Worm (Caenorhabditis elegans) whole organism, young adult: ENCODE results near the gene hsp-12.2.

Experiments used
- B0261.1 ChIP-seq: sonication (generic microtip); optimal IDR thresholded peaks from 2 replicates; lab custom pipeline; 2016; ENCODE audit warnings: mild to moderate bottlenecking, missing genetic modification characterization, moderate library complexity, missing compliant biosample characterization
- D2030.7 ChIP-seq: fragments of 200-800 bp; sonication (Bioruptor generic); IDR thresholded peaks from 2 replicates; pipeline ENCODE4 v1.3.6; 2022; ENCODE audit warnings: missing genetic modification reagents, missing genetic modification characterization, missing compliant biosample characterization
- F22D6.2 ChIP-seq: sonication (generic microtip); optimal IDR thresholded peaks from 2 replicates; lab custom pipeline; 2016; ENCODE audit warnings: mild to moderate bottlenecking, missing genetic modification characterization, missing compliant biosample characterization
- F39B2.1 ChIP-seq: fragments of 200-800 bp; sonication (Bioruptor generic); IDR thresholded peaks from 2 replicates; pipeline ENCODE4 v1.3.6; 2022; ENCODE audit warnings: missing genetic modification reagents, missing genetic modification characterization, missing compliant biosample characterization
- F55B11.4 ChIP-seq: sonication (generic microtip); optimal IDR thresholded peaks from 2 replicates; lab custom pipeline; 2016; ENCODE audit warnings: missing compliant biosample characterization, missing genetic modification characterization, borderline replicate concordance; ENCODE audit not compliant: insufficient read depth
- K11D2.4 ChIP-seq: fragments of 200-800 bp; sonication (Bioruptor generic); IDR thresholded peaks from 2 replicates; pipeline ENCODE4 v1.3.6; 2022; ENCODE audit warnings: missing genetic modification reagents, missing genetic modification characterization, missing compliant biosample characterization
- Y53F4B.3 ChIP-seq: fragments of 200-800 bp; sonication (Bioruptor generic); IDR thresholded peaks from 2 replicates; pipeline ENCODE4 v1.3.6; 2022; ENCODE audit warnings: missing genetic modification reagents, missing genetic modification characterization, missing compliant biosample characterization
- Y53G8AR.9 ChIP-seq: fragments of 200-800 bp; sonication (Bioruptor generic); conservative IDR thresholded peaks from 2 replicates; pipeline ENCODE4 v1.3.6; 2022; ENCODE audit warnings: missing genetic modification reagents, missing genetic modification characterization, missing compliant biosample characterization
- Y79H2A.3 ChIP-seq: fragments of 200-800 bp; sonication (Bioruptor generic); conservative IDR thresholded peaks from 2 replicates; pipeline ENCODE4 v1.3.6; 2022; ENCODE audit warnings: missing genetic modification reagents, missing genetic modification characterization, missing compliant biosample characterization
- aptf-2 ChIP-seq: fragments of 200-800 bp; sonication (Bioruptor generic); conservative IDR thresholded peaks from 2 replicates; pipeline ENCODE4 v1.3.6; 2022; ENCODE audit warnings: missing genetic modification reagents, missing genetic modification characterization, missing compliant biosample characterization
- bed-2 ChIP-seq: fragments of 200-800 bp; sonication (Bioruptor generic); IDR thresholded peaks from 2 replicates; pipeline ENCODE4 v1.3.6; 2022; ENCODE audit warnings: missing genetic modification reagents, missing genetic modification characterization, missing compliant biosample characterization
- ccch-3 ChIP-seq: fragments of 200-800 bp; sonication (Bioruptor generic); optimal IDR thresholded peaks from 2 replicates; lab custom pipeline; 2018; ENCODE audit warnings: mild to moderate bottlenecking, missing genetic modification characterization, missing compliant biosample characterization
- cebp-1 ChIP-seq, 2 experiments: fragments of 200-800 bp in 1 of 2; sonication (Bioruptor generic) in 1 of 2; sonication (generic microtip) in 1 of 2; IDR thresholded peaks in 1 of 2; optimal IDR thresholded peaks in 1 of 2; 2 replicates each; pipeline versions ENCODE4 v1.3.6 to Lab custom; 2017 to 2022; ENCODE audit warnings: missing compliant biosample characterization in 2 of 2, missing genetic modification characterization in 2 of 2, mild to moderate bottlenecking in 1 of 2, missing genetic modification reagents in 1 of 2, moderate library complexity in 1 of 2
- ceh-100 ChIP-seq: fragments of 200-800 bp; sonication (Bioruptor generic); IDR thresholded peaks from 2 replicates; pipeline ENCODE4 v1.3.6; 2022; ENCODE audit warnings: missing genetic modification reagents, missing genetic modification characterization, missing compliant biosample characterization
- ceh-27 ChIP-seq: fragments of 200-800 bp; sonication (Bioruptor generic); optimal IDR thresholded peaks from 2 replicates; lab custom pipeline; 2018; ENCODE audit warnings: mild to moderate bottlenecking, missing genetic modification characterization, moderate library complexity, missing compliant biosample characterization
- ceh-79 ChIP-seq: sonication (generic microtip); optimal IDR thresholded peaks from 2 replicates; lab custom pipeline; 2017; ENCODE audit warnings: mild to moderate bottlenecking, missing genetic modification characterization, missing compliant biosample characterization
- dox-1 ChIP-seq: fragments of 200-800 bp; sonication (Bioruptor generic); IDR thresholded peaks from 2 replicates; pipeline ENCODE4 v1.3.6; 2022; ENCODE audit warnings: missing genetic modification reagents, missing genetic modification characterization, missing compliant biosample characterization
- dpff-1 ChIP-seq: sonication (generic microtip); optimal IDR thresholded peaks from 2 replicates; lab custom pipeline; 2017; ENCODE audit warnings: mild to moderate bottlenecking, missing genetic modification characterization, missing compliant biosample characterization
- dpl-1 ChIP-seq: fragments of 150-350 bp; optimal IDR thresholded peaks from 2 replicates; lab custom pipeline; 2014; ENCODE audit warnings: missing biosample characterization, missing genetic modification reagents, missing genetic modification characterization
- efl-1 ChIP-seq: fragments of 150-350 bp; optimal IDR thresholded peaks from 2 replicates; lab custom pipeline; 2014; ENCODE audit warnings: missing biosample characterization, missing genetic modification reagents, missing genetic modification characterization
- egl-18 ChIP-seq: fragments of 200-800 bp; sonication (Bioruptor generic); IDR thresholded peaks from 2 replicates; pipeline ENCODE4 v1.3.6; 2022; ENCODE audit warnings: missing genetic modification reagents, missing genetic modification characterization, missing compliant biosample characterization
- him-1 ChIP-seq: sonication (generic microtip); optimal IDR thresholded peaks from 2 replicates; lab custom pipeline; 2016; ENCODE audit warnings: missing genotype, missing genetic modification reagents, missing genetic modification characterization, missing compliant biosample characterization
- hlh-26 ChIP-seq: fragments of 200-800 bp; sonication (Bioruptor generic); conservative IDR thresholded peaks from 2 replicates; pipeline ENCODE4 v1.3.6; 2022; ENCODE audit warnings: missing genetic modification reagents, missing genetic modification characterization, missing compliant biosample characterization
- lag-1 ChIP-seq: fragments of 200-800 bp; sonication (Bioruptor generic); IDR thresholded peaks from 2 replicates; pipeline ENCODE4 v1.3.6; 2022; ENCODE audit warnings: missing genetic modification reagents, missing genetic modification characterization, missing compliant biosample characterization
- let-526 ChIP-seq: fragments of 200-800 bp; sonication (Bioruptor generic); IDR thresholded peaks from 2 replicates; pipeline ENCODE4 v1.3.6; 2022; ENCODE audit warnings: missing genetic modification reagents, missing genetic modification characterization, missing compliant biosample characterization
- let-607 ChIP-seq, 2 experiments: fragments of 200-800 bp in 1 of 2; sonication (Bioruptor generic) in 1 of 2; sonication (generic microtip) in 1 of 2; optimal IDR thresholded peaks; 2 replicates each; lab custom pipeline; 2016 to 2018; ENCODE audit warnings: mild to moderate bottlenecking in 2 of 2, missing compliant biosample characterization in 2 of 2, missing genetic modification characterization in 2 of 2, moderate library complexity in 2 of 2, missing genotype in 1 of 2
- lin-26 ChIP-seq: fragments of 200-800 bp; sonication (Bioruptor generic); IDR thresholded peaks from 2 replicates; pipeline ENCODE4 v1.3.6; 2022; ENCODE audit warnings: missing genetic modification reagents, missing genetic modification characterization, missing compliant biosample characterization
- lin-54 ChIP-seq: fragments of 200-800 bp; sonication (Bioruptor generic); optimal IDR thresholded peaks from 2 replicates; lab custom pipeline; 2018; ENCODE audit warnings: mild to moderate bottlenecking, missing genetic modification characterization, missing compliant biosample characterization
- madf-10 ChIP-seq: sonication (generic microtip); optimal IDR thresholded peaks from 2 replicates; lab custom pipeline; 2016; ENCODE audit warnings: mild to moderate bottlenecking, missing genetic modification characterization, missing compliant biosample characterization
- madf-6 ChIP-seq: fragments of 200-800 bp; sonication (Bioruptor generic); IDR thresholded peaks from 2 replicates; pipeline ENCODE4 v1.3.6; 2022; ENCODE audit warnings: missing genetic modification reagents, missing genetic modification characterization, missing compliant biosample characterization
- mes-4 ChIP-seq: sonication (generic microtip); optimal IDR thresholded peaks from 2 replicates; lab custom pipeline; 2016; ENCODE audit warnings: missing genotype, missing genetic modification characterization, missing compliant biosample characterization
- nfya-1 ChIP-seq: sonication (generic microtip); optimal IDR thresholded peaks from 2 replicates; lab custom pipeline; 2017; ENCODE audit warnings: antibody characterized with exemption, missing compliant biosample characterization, missing genetic modification characterization, borderline replicate concordance; ENCODE audit not compliant: insufficient read depth
- nfya-2 ChIP-seq: fragments of 200-800 bp; sonication (Bioruptor generic); IDR thresholded peaks from 2 replicates; pipeline ENCODE4 v1.3.6; 2022; ENCODE audit warnings: missing genetic modification reagents, missing genetic modification characterization, missing compliant biosample characterization
- nfyb-1 ChIP-seq: fragments of 200-800 bp; sonication (Bioruptor generic); IDR thresholded peaks from 2 replicates; pipeline ENCODE4 v1.3.6; 2022; ENCODE audit warnings: missing genetic modification reagents, missing genetic modification characterization, missing compliant biosample characterization
- nhr-27 ChIP-seq: fragments of 200-800 bp; sonication (Bioruptor generic); optimal IDR thresholded peaks from 2 replicates; lab custom pipeline; 2018; ENCODE audit warnings: mild to moderate bottlenecking, missing genetic modification characterization, moderate library complexity, missing compliant biosample characterization
- nhr-90 ChIP-seq: sonication (generic microtip); optimal IDR thresholded peaks from 2 replicates; lab custom pipeline; 2016; ENCODE audit warnings: missing genotype, mild to moderate bottlenecking, missing genetic modification characterization, missing compliant biosample characterization
- pbrm-1 ChIP-seq: fragments of 200-800 bp; sonication (Bioruptor generic); IDR thresholded peaks from 2 replicates; pipeline ENCODE4 v1.3.6; 2022; ENCODE audit warnings: missing genetic modification reagents, missing genetic modification characterization, missing compliant biosample characterization
- rec-8 ChIP-seq, 2 experiments: sonication (generic microtip); optimal IDR thresholded peaks; 2 replicates each; lab custom pipeline; 2016; ENCODE audit warnings: mild to moderate bottlenecking in 2 of 2, missing genetic modification characterization in 2 of 2, missing genetic modification reagents in 2 of 2, missing genotype in 2 of 2, missing biosample characterization in 1 of 2, missing compliant biosample characterization in 1 of 2, moderate library complexity in 1 of 2
- snpc-1.1 ChIP-seq: sonication (generic microtip); optimal IDR thresholded peaks from 2 replicates; lab custom pipeline; 2017; ENCODE audit warnings: missing genetic modification characterization, mild to moderate bottlenecking, missing compliant biosample characterization, antibody characterized with exemption, moderate library complexity, missing genotype, missing genetic modification reagents; ENCODE audit not compliant: insufficient read depth
- snpc-4 ChIP-seq, 5 experiments: fragments of 150-350 bp in 1 of 5; sonication (generic microtip) in 4 of 5; optimal IDR thresholded peaks; 2 replicates each; lab custom pipeline; 2014 to 2018; ENCODE audit warnings: missing genetic modification characterization in 5 of 5, missing biosample characterization in 3 of 5, antibody characterized with exemption in 2 of 5, mild to moderate bottlenecking in 2 of 5, missing compliant biosample characterization in 2 of 5, missing genotype in 2 of 5, moderate library complexity in 2 of 5, missing genetic modification reagents in 1 of 5
- tlf-1 ChIP-seq: fragments of 200-800 bp; sonication (Bioruptor generic); optimal IDR thresholded peaks from 2 replicates; lab custom pipeline; 2018; ENCODE audit warnings: mild to moderate bottlenecking, missing genetic modification characterization, missing compliant biosample characterization
- unc-130 ChIP-seq: sonication (generic microtip); optimal IDR thresholded peaks from 2 replicates; lab custom pipeline; 2016; ENCODE audit warnings: missing genetic modification reagents, missing genetic modification characterization, missing compliant biosample characterization
- ztf-18 ChIP-seq: sonication (generic microtip); optimal IDR thresholded peaks from 2 replicates; lab custom pipeline; 2016; ENCODE audit warnings: missing genotype, mild to moderate bottlenecking, missing genetic modification characterization, missing compliant biosample characterization
- ztf-28 ChIP-seq: fragments of 200-800 bp; sonication (Bioruptor generic); IDR thresholded peaks from 2 replicates; pipeline ENCODE4 v1.3.6; 2022; ENCODE audit warnings: missing genetic modification reagents, missing genetic modification characterization, missing compliant biosample characterization
- ztf-3 ChIP-seq: fragments of 200-800 bp; sonication (Bioruptor generic); optimal IDR thresholded peaks from 2 replicates; lab custom pipeline; 2018; ENCODE audit warnings: mild to moderate bottlenecking, missing genetic modification characterization, missing compliant biosample characterization
- ztf-6 ChIP-seq: fragments of 200-800 bp; sonication (Bioruptor generic); IDR thresholded peaks from 2 replicates; pipeline ENCODE4 v1.3.6; 2022; ENCODE audit warnings: missing genetic modification reagents, missing genetic modification characterization, missing compliant biosample characterization

The hsp-12.2 gene

ce11 chrIII:8144574-8145065, 6.7 kb downstream of the hsp-12.2 start, which contains the start of the genes C14B9.8 and mrpl-18 (continued):
- TF ChIP-seq lag-1 (GFP tag; lab: Robert Waterston, UW) (no peak), bed-2 (0 out of 2 replicates have a peak, but pooled peaks have one; percentile 31), snpc-1.1 (tag; lab: Kevin White, UChicago) (no peak), dpl-1 (no peak), let-607 (tag; optimal IDR thresholded peaks at IDR 0.05; lab: Kevin White, UChicago) (peak in 1 of 2 experiments; percentile 16), hlh-26 (GFP tag; lab: Robert Waterston, UW) (no peak), B0261.1 (tag; lab: Kevin White, UChicago) (no peak), egl-18 (GFP tag; lab: Robert Waterston, UW) (no peak), lin-26 (GFP tag; lab: Robert Waterston, UW) (no peak), dox-1 (GFP tag; lab: Robert Waterston, UW) (no peak), cebp-1 (GFP tag; IDR thresholded peaks at IDR 0.05; lab: Robert Waterston, UW) (no peak), cebp-1 (tag; optimal IDR thresholded peaks at IDR 0.05; lab: Kevin White, UChicago) (no peak), pbrm-1 (no peak), Y53F4B.3 (GFP tag; lab: Robert Waterston, UW) (no peak), Y53G8AR.9 (GFP tag; lab: Robert Waterston, UW) (no peak), nhr-90 (tag; lab: Kevin White, UChicago) (no peak), madf-10 (tag; lab: Kevin White, UChicago) (peak; percentile 1), F39B2.1 (GFP tag; lab: Robert Waterston, UW) (no peak), lin-54 (GFP tag; lab: Kevin White, UChicago) (peak; percentile 11), ztf-6 (GFP tag; lab: Robert Waterston, UW) (no peak), ceh-79 (tag; lab: Kevin White, UChicago) (no peak), ceh-27 (GFP tag; lab: Kevin White, UChicago) (peak; percentile 38), nfyb-1 (no peak), D2030.7 (GFP tag; lab: Robert Waterston, UW) (peak; percentile 46; the same call in 1 of the 2 replicates), ztf-18 (tag; lab: Kevin White, UChicago) (no peak), ztf-3 (GFP tag; lab: Kevin White, UChicago) (no peak), him-1 (peak; percentile 29), ztf-28 (GFP tag; lab: Robert Waterston, UW) (no peak), efl-1 (GFP tag; lab: Kevin White, UChicago) (no peak), madf-6 (no peak; the same call in 1 of the 2 replicates), snpc-4 (GFP tag; optimal IDR thresholded peaks at IDR 0.05; lab: Kevin White, UChicago) (peak; percentile 8), snpc-4 (tag; optimal IDR thresholded peaks at IDR 0.05; lab: Kevin White, UChicago) (peak in 1 of 4 experiments; percentile 16), ccch-3 (no peak), F22D6.2 (tag; lab: Kevin White, UChicago) (no peak), tlf-1 (no peak), mes-4 (tag; lab: Kevin White, UChicago) (no peak), F55B11.4 (tag; lab: Kevin White, UChicago) (no peak), nfya-2 (no peak), aptf-2 (GFP tag; lab: Robert Waterston, UW) (no peak), Y79H2A.3 (GFP tag; lab: Robert Waterston, UW) (no peak), let-526 (GFP tag; lab: Robert Waterston, UW) (no peak; the same call in 1 of the 2 replicates), dpff-1 (no peak), ceh-100 (GFP tag; lab: Robert Waterston, UW) (peak; percentile 58; the same call in 1 of the 2 replicates), rec-8 (tag; optimal IDR thresholded peaks at IDR 0.05; lab: Kevin White, UChicago) (peak; percentile 21 to 53), K11D2.4 (GFP tag; lab: Robert Waterston, UW) (0 out of 2 replicates have a peak, but pooled peaks have one; percentile 18), nhr-27 (tag; lab: Kevin White, UChicago) (no peak), nfya-1 (tag; lab: Kevin White, UChicago) (no peak), unc-130 (GFP tag; lab: Kevin White, UChicago) (peak; percentile 73)
